Worm (Caenorhabditis elegans): ENCODE data around the gene C50D2.1.
"Not testable (repeated sequence)": the region's sequence is repeated elsewhere in the genome, so short reads cannot be mapped to it uniquely, and the experiment has no call there.

- not testable (repeated sequence) for TF ChIP-seq ztf-4, aly-2, skn-1 (tag; optimal IDR thresholded peaks at IDR 0.05)
Measured at ce11 chrII:98894-99293, 12.5 kb upstream of the C50D2.1 start, which contains the start of gene C50D2.10.
